Worm (Caenorhabditis elegans) whole organism, young adult: ENCODE data around the gene K08E3.2.

Experiments
- F57A8.1 ChIP-seq: fragments of 200-800 bp; sonication (Bioruptor generic); optimal IDR thresholded peaks from 2 replicates; lab custom pipeline; 2018; ENCODE audit warnings: mild to moderate bottlenecking, missing genetic modification characterization, moderate library complexity, missing compliant biosample characterization
- cebp-1 ChIP-seq, 2 experiments: fragments of 200-800 bp in 1 of 2; sonication (Bioruptor generic) in 1 of 2; sonication (generic microtip) in 1 of 2; IDR thresholded peaks in 1 of 2; optimal IDR thresholded peaks in 1 of 2; 2 replicates each; pipeline versions ENCODE4 v1.3.6 to Lab custom; 2017 to 2022; ENCODE audit warnings: missing compliant biosample characterization in 2 of 2, missing genetic modification characterization in 2 of 2, mild to moderate bottlenecking in 1 of 2, missing genetic modification reagents in 1 of 2, moderate library complexity in 1 of 2
- dpff-1 ChIP-seq: sonication (generic microtip); optimal IDR thresholded peaks from 2 replicates; lab custom pipeline; 2017; ENCODE audit warnings: mild to moderate bottlenecking, missing genetic modification characterization, missing compliant biosample characterization
- hmg-20 ChIP-seq: fragments of 200-800 bp; sonication (Bioruptor generic); IDR thresholded peaks from 2 replicates; pipeline ENCODE4 v1.3.6; 2022; ENCODE audit warnings: missing genetic modification reagents, missing genetic modification characterization, missing compliant biosample characterization
- nhr-90 ChIP-seq: sonication (generic microtip); optimal IDR thresholded peaks from 2 replicates; lab custom pipeline; 2016; ENCODE audit warnings: missing genotype, mild to moderate bottlenecking, missing genetic modification characterization, missing compliant biosample characterization
- ztf-28 ChIP-seq: fragments of 200-800 bp; sonication (Bioruptor generic); IDR thresholded peaks from 2 replicates; pipeline ENCODE4 v1.3.6; 2022; ENCODE audit warnings: missing genetic modification reagents, missing genetic modification characterization, missing compliant biosample characterization

ce11 chrIII:13731589-13731988 lies 16.9 kb downstream of the K08E3.2 start, which contains the start of gene W06F12.2:
- TF ChIP-seq F57A8.1 (no peak), cebp-1 (GFP tag; IDR thresholded peaks at IDR 0.05; lab: Robert Waterston, UW) (no peak), cebp-1 (tag; optimal IDR thresholded peaks at IDR 0.05; lab: Kevin White, UChicago) (no peak), ztf-28 (no peak), dpff-1 (tag; lab: Kevin White, UChicago) (no peak), nhr-90 (tag; lab: Kevin White, UChicago) (no peak), hmg-20 (GFP tag; lab: Robert Waterston, UW) (no peak)
